Worm (Caenorhabditis elegans) whole organism, L2 larva: ENCODE results near the gene Y46G5A.36.
"Not testable (repeated sequence)": the region's sequence is repeated elsewhere in the genome, so short reads cannot be mapped to it uniquely, and the experiment has no call there.

Source experiments
- R02D3.7 ChIP-seq: fragments of 150-350 bp; optimal IDR thresholded peaks from 2 replicates; lab custom pipeline; 2014; ENCODE audit warnings: missing biosample characterization, missing genetic modification characterization
- Y55F3AM.14 ChIP-seq: fragments of 200-800 bp; sonication (Bioruptor generic); optimal IDR thresholded peaks from 2 replicates; lab custom pipeline; 2018; ENCODE audit warnings: mild to moderate bottlenecking, missing genetic modification characterization, missing compliant biosample characterization
- ama-1 ChIP-seq: fragments of 150-350 bp; optimal IDR thresholded peaks from 2 replicates; lab custom pipeline; 2018; ENCODE audit warnings: inconsistent platforms
- blmp-1 ChIP-seq: sonication (generic microtip); optimal IDR thresholded peaks from 2 replicates; lab custom pipeline; 2017; ENCODE audit warnings: missing genetic modification characterization, mild to moderate bottlenecking, missing compliant biosample characterization, antibody characterized with exemption, moderate library complexity; ENCODE audit not compliant: insufficient read depth
- elt-3 ChIP-seq: sonication (generic microtip); optimal IDR thresholded peaks from 2 replicates; lab custom pipeline; 2017; ENCODE audit warnings: missing biosample characterization, missing genetic modification characterization
- nhr-23 ChIP-seq: fragments of 150-350 bp; optimal IDR thresholded peaks from 2 replicates; lab custom pipeline; 2014; ENCODE audit warnings: missing biosample characterization, missing genetic modification reagents, missing genetic modification characterization
- peb-1 ChIP-seq: fragments of 150-350 bp; optimal IDR thresholded peaks from 2 replicates; lab custom pipeline; 2014; ENCODE audit warnings: missing biosample characterization, missing genetic modification characterization
- unc-62 ChIP-seq: fragments of 150-350 bp; optimal IDR thresholded peaks from 2 replicates; lab custom pipeline; 2014; ENCODE audit warnings: missing biosample characterization, missing genetic modification reagents, missing genetic modification characterization

ce11 chrII:12778374-12778773 is 45.1 kb upstream of the Y46G5A.36 start:
- not testable (repeated sequence) for TF ChIP-seq unc-62 (GFP tag; lab: Kevin White, UChicago); blmp-1 (tag; lab: Kevin White, UChicago); Y55F3AM.14 (GFP tag; lab: Kevin White, UChicago); elt-3 (tag; lab: Kevin White, UChicago); R02D3.7 (tag; lab: Kevin White, UChicago); nhr-23 (tag; lab: Kevin White, UChicago); ama-1; peb-1
